Fruit fly (Drosophila melanogaster) whole organism, wandering third instar larva: Measurements from ENCODE around the gene YL-1.
A peak's percentile ranks its signal among the peaks of the same experiment; 100 is the strongest.

Experiments
- Dfd ChIP-seq: fragments of >200 bp; optimal IDR thresholded peaks from 2 replicates; lab custom pipeline; 2017; ENCODE audit warnings: missing biosample characterization, missing genetic modification characterization
- GATAd ChIP-seq: sonication (Bioruptor generic); optimal IDR thresholded peaks from 2 replicates; lab custom pipeline; 2016; ENCODE audit warnings: missing biosample characterization, missing genetic modification characterization
- Myc ChIP-seq: fragments of >200 bp; optimal IDR thresholded peaks from 2 replicates; lab custom pipeline; 2017
- Sp1 ChIP-seq: fragments of 200-800 bp; sonication (Bioruptor generic); optimal IDR thresholded peaks from 3 replicates; lab custom pipeline; 2019; ENCODE audit warnings: missing biosample characterization, mild to moderate bottlenecking, missing genetic modification characterization, moderate library complexity
- brk ChIP-seq: fragments of 200-800 bp; sonication (Bioruptor generic); optimal IDR thresholded peaks from 2 replicates; lab custom pipeline; 2016; ENCODE audit warnings: missing biosample characterization, mild to moderate bottlenecking, missing genetic modification characterization
- dsf ChIP-seq: sonication (Bioruptor generic); optimal IDR thresholded peaks from 2 replicates; lab custom pipeline; 2016; ENCODE audit warnings: missing biosample characterization, missing genetic modification characterization, borderline replicate concordance
- usp ChIP-seq: fragments of >200 bp; optimal IDR thresholded peaks from 2 replicates; lab custom pipeline; 2017; ENCODE audit warnings: missing biosample characterization, missing genetic modification characterization

DNA sequence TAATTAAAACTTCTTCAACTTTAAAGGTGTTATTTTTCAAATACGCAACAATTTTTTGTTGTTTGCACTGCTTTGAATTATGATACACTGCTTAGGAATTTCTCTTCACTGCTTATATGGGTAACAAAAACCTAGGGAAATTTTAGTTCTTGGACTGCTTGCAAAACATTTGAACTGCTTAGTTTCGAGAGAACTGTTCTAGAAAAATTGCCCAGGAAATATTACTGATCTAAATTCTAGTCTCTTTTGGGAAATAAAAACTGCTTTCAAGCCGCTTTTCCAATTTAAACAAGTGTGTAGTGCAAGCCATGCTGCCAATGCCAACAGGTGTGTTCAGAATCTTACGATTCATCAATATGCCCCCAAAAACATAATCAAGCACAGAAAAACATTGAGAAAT, 5.8 kb upstream of the YL-1 start:
- TF ChIP-seq Dfd (no peak), usp (GFP tag; lab: Kevin White, UChicago) (no peak), GATAd (GFP tag; lab: Kevin White, UChicago) (no peak), brk (no peak), Sp1 (GFP tag; lab: Kevin White, UChicago) (no peak), Myc (lab: Kevin White, UChicago) (peak; percentile 66), dsf (GFP tag; lab: Kevin White, UChicago) (no peak)
